Worm (Caenorhabditis elegans): Measurements from ENCODE around the gene ZK688.5.

- TF ChIP-seq bed-2 (GFP tag; IDR thresholded peaks at IDR 0.05) (no peak), somi-1 (GFP tag; optimal IDR thresholded peaks at IDR 0.05) (no peak), B0261.1 (tag; optimal IDR thresholded peaks at IDR 0.05) (no peak)
These were observed 11.2 kb downstream of the ZK688.5 start for ce11 chrIII:7880132-7880715.

Data from whole organism, young adult.